Fruit fly (Drosophila melanogaster): ENCODE results near the gene CG11168.

The CG11168 gene

dm6 chr3R:24917814-24918636 is at the start of gene CG11168, which contains the start of the genes PIG-S and sud1:
Gene CG11168 (plus strand): TSS chr3R:24918106.
Gene PIG-S (minus strand): TSS chr3R:24917864.
Gene sud1 (minus strand): TSS chr3R:24917864.
- TF ChIP-seq insv (optimal IDR thresholded peaks at IDR 0.05) (no peak), ttk (optimal IDR thresholded peaks at IDR 0.05) (no peak), Sin3A (optimal IDR thresholded peaks at IDR 0.05) (no peak), Myc (optimal IDR thresholded peaks at IDR 0.05) (no peak), h (optimal IDR thresholded peaks at IDR 0.05) (no peak), psq (optimal IDR thresholded peaks at IDR 0.05) (no peak)

dm6 chr3R:24870389-24871048 is 47.4 kb upstream of the CG11168 start, which contains the start of gene CycB3:
Gene CycB3 (minus strand): TSS chr3R:24870816.
- TF ChIP-seq Myc (optimal IDR thresholded peaks at IDR 0.05) (no peak), h (optimal IDR thresholded peaks at IDR 0.05) (no peak), psq (optimal IDR thresholded peaks at IDR 0.05) (no peak), insv (optimal IDR thresholded peaks at IDR 0.05) (no peak), Sin3A (optimal IDR thresholded peaks at IDR 0.05) (no peak), ttk (optimal IDR thresholded peaks at IDR 0.05) (no peak)

- no peak for TF ChIP-seq h (optimal IDR thresholded peaks at IDR 0.05)
- no peak for TF ChIP-seq Sin3A (optimal IDR thresholded peaks at IDR 0.05)
- TF ChIP-seq Myc (optimal IDR thresholded peaks at IDR 0.05), result no peak
- no peak for TF ChIP-seq insv (optimal IDR thresholded peaks at IDR 0.05)
- TF ChIP-seq ttk (optimal IDR thresholded peaks at IDR 0.05), result no peak
- TF ChIP-seq psq (optimal IDR thresholded peaks at IDR 0.05), result no peak
Measured at dm6 chr3R:24875939-24876842, 41.7 kb upstream of the CG11168 start, which contains the start of gene CG3744. Gene CG3744 (minus strand): TSS chr3R:24876654.

dm6 chr3R:24876843-24877457 is 41.0 kb upstream of the CG11168 start, which contains the start of the genes CG11089 and CG31381:
Gene CG11089 (plus strand): TSS chr3R:24877045.
Gene CG31381 (plus strand): TSS chr3R:24877045.
- no peak for TF ChIP-seq Sin3A (optimal IDR thresholded peaks at IDR 0.05)

- TF ChIP-seq Sin3A (optimal IDR thresholded peaks at IDR 0.05) (no peak), insv (optimal IDR thresholded peaks at IDR 0.05) (no peak), h (optimal IDR thresholded peaks at IDR 0.05) (no peak), ttk (optimal IDR thresholded peaks at IDR 0.05) (no peak), psq (optimal IDR thresholded peaks at IDR 0.05) (no peak), Myc (optimal IDR thresholded peaks at IDR 0.05) (no peak)
Measured at dm6 chr3R:24878655-24879054, 39.3 kb upstream of the CG11168 start.

dm6 chr3R:24886470-24886869 is 31.4 kb upstream of the CG11168 start:
- TF ChIP-seq Sin3A (optimal IDR thresholded peaks at IDR 0.05) (no peak), Myc (optimal IDR thresholded peaks at IDR 0.05) (no peak), psq (optimal IDR thresholded peaks at IDR 0.05) (no peak), ttk (optimal IDR thresholded peaks at IDR 0.05) (no peak), h (optimal IDR thresholded peaks at IDR 0.05) (no peak), insv (optimal IDR thresholded peaks at IDR 0.05) (no peak)

- no peak for TF ChIP-seq psq (optimal IDR thresholded peaks at IDR 0.05)
- no peak for TF ChIP-seq insv (optimal IDR thresholded peaks at IDR 0.05)
- no peak for TF ChIP-seq h (optimal IDR thresholded peaks at IDR 0.05)
- TF ChIP-seq ttk (optimal IDR thresholded peaks at IDR 0.05), result no peak
- TF ChIP-seq Myc (optimal IDR thresholded peaks at IDR 0.05), result no peak
- no peak for TF ChIP-seq Sin3A (optimal IDR thresholded peaks at IDR 0.05)
Measured at dm6 chr3R:24888418-24888817, 29.5 kb upstream of the CG11168 start.

dm6 chr3R:24889303-24889892 is 28.5 kb upstream of the CG11168 start:
- TF ChIP-seq Sin3A (optimal IDR thresholded peaks at IDR 0.05) (no peak), ttk (optimal IDR thresholded peaks at IDR 0.05) (no peak), Myc (optimal IDR thresholded peaks at IDR 0.05) (no peak), insv (optimal IDR thresholded peaks at IDR 0.05) (no peak)

dm6 chr3R:24890217-24890616 is 27.7 kb upstream of the CG11168 start:
- TF ChIP-seq psq (optimal IDR thresholded peaks at IDR 0.05), result no peak
- TF ChIP-seq h (optimal IDR thresholded peaks at IDR 0.05), result no peak
- no peak for TF ChIP-seq Myc (optimal IDR thresholded peaks at IDR 0.05)
- no peak for TF ChIP-seq Sin3A (optimal IDR thresholded peaks at IDR 0.05)
- TF ChIP-seq ttk (optimal IDR thresholded peaks at IDR 0.05), result no peak
- TF ChIP-seq insv (optimal IDR thresholded peaks at IDR 0.05), result no peak

- TF ChIP-seq psq (optimal IDR thresholded peaks at IDR 0.05) (no peak), ttk (optimal IDR thresholded peaks at IDR 0.05) (no peak), insv (optimal IDR thresholded peaks at IDR 0.05) (no peak), Sin3A (optimal IDR thresholded peaks at IDR 0.05) (no peak), Myc (optimal IDR thresholded peaks at IDR 0.05) (no peak), h (optimal IDR thresholded peaks at IDR 0.05) (no peak)
Measured at dm6 chr3R:24890919-24891318, 27.0 kb upstream of the CG11168 start.

Measured in Kc167 (cell line).